Fruit fly (Drosophila melanogaster) whole organism, embryonic: ENCODE measurements around the gene Gr93d.
A peak's percentile ranks its signal among the peaks of the same experiment; 100 is the strongest.

Experiments used
- ATbp ChIP-seq: fragments of 200-800 bp; sonication (Bioruptor generic); optimal IDR thresholded peaks from 2 replicates; lab custom pipeline; 2017; ENCODE audit warnings: missing biosample characterization, mild to moderate bottlenecking, missing genetic modification characterization, missing genetic modification reagents
- CG10543 ChIP-seq: fragments of 200-800 bp; sonication (Bioruptor generic); optimal IDR thresholded peaks from 3 replicates; lab custom pipeline; 2017; ENCODE audit warnings: missing biosample characterization, mild to moderate bottlenecking, missing genetic modification characterization, moderate library complexity
- CG11398 ChIP-seq: fragments of 200-800 bp; sonication (Bioruptor generic); optimal IDR thresholded peaks from 2 replicates; lab custom pipeline; 2016; ENCODE audit warnings: missing biosample characterization, missing genetic modification characterization
- CG11504 ChIP-seq: fragments of 200-800 bp; sonication (Bioruptor generic); optimal IDR thresholded peaks from 3 replicates; lab custom pipeline; 2019; ENCODE audit warnings: missing biosample characterization, mild to moderate bottlenecking, missing genetic modification characterization, moderate library complexity
- CG11695 ChIP-seq: fragments of 200-800 bp; sonication (Bioruptor generic); IDR thresholded peaks from 3 replicates; pipeline ENCODE4 v1.3.6; 2022; ENCODE audit warnings: missing biosample characterization, missing genetic modification characterization
- CG12769 ChIP-seq: fragments of 200-800 bp; sonication (Bioruptor generic); optimal IDR thresholded peaks from 2 replicates; lab custom pipeline; 2019; ENCODE audit warnings: missing biosample characterization, mild to moderate bottlenecking, missing genetic modification characterization, moderate library complexity
- CG12942 ChIP-seq: fragments of 200-800 bp; sonication (Bioruptor generic); optimal IDR thresholded peaks from 3 replicates; lab custom pipeline; 2016; ENCODE audit warnings: missing biosample characterization, missing genetic modification characterization
- CG13296 ChIP-seq: fragments of 200-800 bp; sonication (Bioruptor generic); optimal IDR thresholded peaks from 3 replicates; lab custom pipeline; 2018; ENCODE audit warnings: missing biosample characterization, mild to moderate bottlenecking, missing genetic modification characterization
- CG15011 ChIP-seq: fragments of 200-800 bp; sonication (Bioruptor generic); optimal IDR thresholded peaks from 3 replicates; lab custom pipeline; 2018; ENCODE audit warnings: missing biosample characterization, mild to moderate bottlenecking, missing genetic modification characterization
- CG15073 ChIP-seq: fragments of 200-800 bp; sonication (Bioruptor generic); optimal IDR thresholded peaks from 2 replicates; lab custom pipeline; 2016; ENCODE audit warnings: missing biosample characterization, missing genetic modification characterization
- CG16863 ChIP-seq: fragments of 200-800 bp; sonication (Bioruptor generic); optimal IDR thresholded peaks from 3 replicates; lab custom pipeline; 2016; ENCODE audit warnings: missing biosample characterization, missing genetic modification characterization
- CG18619 ChIP-seq: fragments of 200-800 bp; sonication (Bioruptor generic); optimal IDR thresholded peaks from 3 replicates; lab custom pipeline; 2017; ENCODE audit warnings: missing biosample characterization, mild to moderate bottlenecking, missing genetic modification characterization
- CG2889 ChIP-seq: fragments of 200-800 bp; sonication (Bioruptor generic); IDR thresholded peaks from 3 replicates; pipeline ENCODE4 v1.3.6; 2022; ENCODE audit warnings: missing biosample characterization, missing genetic modification characterization
- CG33557 ChIP-seq: fragments of 200-800 bp; sonication (Bioruptor generic); optimal IDR thresholded peaks from 2 replicates; lab custom pipeline; 2019; ENCODE audit warnings: missing biosample characterization, mild to moderate bottlenecking, missing genetic modification characterization, moderate library complexity
- CG34422 ChIP-seq: fragments of 200-800 bp; sonication (Bioruptor generic); IDR thresholded peaks from 3 replicates; pipeline ENCODE4 v1.3.6; 2022; ENCODE audit warnings: missing biosample characterization, missing genetic modification characterization
- CG6654 ChIP-seq: fragments of 200-800 bp; sonication (Bioruptor generic); optimal IDR thresholded peaks from 2 replicates; lab custom pipeline; 2017; ENCODE audit warnings: missing biosample characterization, mild to moderate bottlenecking, missing genetic modification characterization
- CG6689 ChIP-seq: fragments of 200-800 bp; sonication (Bioruptor generic); IDR thresholded peaks from 2 replicates; pipeline ENCODE4 v1.3.6; 2022; ENCODE audit warnings: missing biosample characterization, missing genetic modification characterization
- CG6791 ChIP-seq: fragments of 200-800 bp; sonication (Bioruptor generic); IDR thresholded peaks from 3 replicates; pipeline ENCODE4 v1.3.6; 2022; ENCODE audit warnings: missing biosample characterization, missing genetic modification characterization; ENCODE audit not compliant: partially characterized antibody
- CoRest ChIP-seq: fragments of 200-800 bp; sonication (Bioruptor generic); optimal IDR thresholded peaks from 3 replicates; lab custom pipeline; 2018; ENCODE audit warnings: missing biosample characterization, mild to moderate bottlenecking, missing genetic modification characterization, moderate library complexity
- ERR ChIP-seq: fragments of 200-800 bp; sonication (Bioruptor generic); optimal IDR thresholded peaks from 2 replicates; lab custom pipeline; 2016; ENCODE audit warnings: missing biosample characterization, missing genetic modification characterization
- HLH3B ChIP-seq: fragments of 200-800 bp; sonication (Bioruptor generic); IDR thresholded peaks from 2 replicates; pipeline ENCODE4 v1.3.6; 2022; ENCODE audit warnings: missing biosample characterization, missing genetic modification characterization
- HmgD ChIP-seq: fragments of 200-800 bp; sonication (Bioruptor generic); optimal IDR thresholded peaks from 3 replicates; lab custom pipeline; 2016; ENCODE audit warnings: missing biosample characterization, missing genetic modification characterization
- Hmx ChIP-seq: fragments of 200-800 bp; sonication (Bioruptor generic); optimal IDR thresholded peaks from 2 replicates; lab custom pipeline; 2016; ENCODE audit warnings: missing biosample characterization, missing genetic modification characterization
- NK7.1 ChIP-seq: fragments of 200-800 bp; sonication (Bioruptor generic); optimal IDR thresholded peaks from 3 replicates; lab custom pipeline; 2016; ENCODE audit warnings: missing biosample characterization, missing genetic modification characterization
- Nf-YB ChIP-seq: fragments of 200-800 bp; sonication (Bioruptor generic); optimal IDR thresholded peaks from 3 replicates; lab custom pipeline; 2019; ENCODE audit warnings: missing biosample characterization, mild to moderate bottlenecking, missing genetic modification characterization, moderate library complexity
- Sry-δ ChIP-seq: fragments of 200-800 bp; sonication (Bioruptor generic); optimal IDR thresholded peaks from 2 replicates; lab custom pipeline; 2016; ENCODE audit warnings: missing biosample characterization, missing genetic modification characterization
- Vsx1 ChIP-seq: fragments of 200-800 bp; sonication (Bioruptor generic); optimal IDR thresholded peaks from 2 replicates; lab custom pipeline; 2017; ENCODE audit warnings: missing biosample characterization, mild to moderate bottlenecking, missing genetic modification characterization, missing genetic modification reagents
- ac ChIP-seq: fragments of 200-800 bp; sonication (Bioruptor generic); optimal IDR thresholded peaks from 3 replicates; lab custom pipeline; 2017; ENCODE audit warnings: missing biosample characterization, mild to moderate bottlenecking, missing genetic modification characterization
- bab2 ChIP-seq: fragments of 200-800 bp; sonication (Bioruptor generic); optimal IDR thresholded peaks from 2 replicates; lab custom pipeline; 2016; ENCODE audit warnings: missing biosample characterization, missing genetic modification characterization
- bsh ChIP-seq, 2 experiments: fragments of 200-800 bp; sonication (Bioruptor generic); optimal IDR thresholded peaks; 2 replicates each; lab custom pipeline; 2017 to 2018; ENCODE audit warnings: mild to moderate bottlenecking in 2 of 2, missing biosample characterization in 2 of 2, missing genetic modification characterization in 2 of 2, moderate library complexity in 1 of 2
- cad ChIP-seq: fragments of >200 bp; optimal IDR thresholded peaks from 2 replicates; lab custom pipeline; 2017; ENCODE audit warnings: missing biosample characterization, missing genetic modification characterization
- caup ChIP-seq: fragments of 200-800 bp; sonication (Bioruptor generic); optimal IDR thresholded peaks from 3 replicates; lab custom pipeline; 2017; ENCODE audit warnings: missing biosample characterization, mild to moderate bottlenecking, missing genetic modification characterization, moderate library complexity; ENCODE audit not compliant: severe bottlenecking
- chinmo ChIP-seq: fragments of 200-800 bp; sonication (Bioruptor generic); IDR thresholded peaks from 4 replicates; pipeline ENCODE4 v1.3.6; 2022; ENCODE audit warnings: missing biosample characterization, missing genetic modification characterization; ENCODE audit not compliant: partially characterized antibody
- dati ChIP-seq: fragments of 200-800 bp; sonication (Bioruptor generic); IDR thresholded peaks from 2 replicates; pipeline ENCODE4 v1.3.6; 2022; ENCODE audit warnings: missing biosample characterization, missing genetic modification characterization
- ewg ChIP-seq: fragments of 200-800 bp; sonication (Bioruptor generic); optimal IDR thresholded peaks from 3 replicates; lab custom pipeline; 2017; ENCODE audit warnings: mild to moderate bottlenecking, missing biosample characterization, missing genetic modification reagents, missing genetic modification characterization
- fd64A ChIP-seq: fragments of 200-800 bp; sonication (Bioruptor generic); optimal IDR thresholded peaks from 3 replicates; lab custom pipeline; 2018; ENCODE audit warnings: missing biosample characterization, mild to moderate bottlenecking, missing genetic modification characterization
- grn ChIP-seq: fragments of 200-800 bp; sonication (Bioruptor generic); optimal IDR thresholded peaks from 3 replicates; lab custom pipeline; 2017; ENCODE audit warnings: missing biosample characterization, missing genetic modification characterization
- kay ChIP-seq: fragments of 200-800 bp; sonication (Bioruptor generic); optimal IDR thresholded peaks from 2 replicates; lab custom pipeline; 2016; ENCODE audit warnings: missing biosample characterization, missing genetic modification characterization
- lola ChIP-seq, 3 experiments: fragments of >200 bp in 2 of 3; fragments of 200-800 bp in 1 of 3; sonication (Bioruptor generic) in 1 of 3; optimal IDR thresholded peaks; 2 replicates each; lab custom pipeline; 2017 to 2019; ENCODE audit warnings: missing biosample characterization in 3 of 3, missing genetic modification characterization in 3 of 3, mild to moderate bottlenecking in 1 of 3, moderate library complexity in 1 of 3
- lov ChIP-seq, 2 experiments: fragments of 200-800 bp in 1 of 2; fragments of >200 bp in 1 of 2; sonication (Bioruptor generic) in 1 of 2; IDR thresholded peaks in 1 of 2; optimal IDR thresholded peaks in 1 of 2; 2 replicates in 1 of 2; 3 replicates in 1 of 2; pipeline versions ENCODE4 v1.3.6 to Lab custom; 2017 to 2022; ENCODE audit warnings: missing biosample characterization in 1 of 2, missing genetic modification characterization in 1 of 2
- mirr ChIP-seq: fragments of 200-800 bp; sonication (Bioruptor generic); optimal IDR thresholded peaks from 3 replicates; lab custom pipeline; 2018; ENCODE audit warnings: missing biosample characterization, mild to moderate bottlenecking, missing genetic modification characterization
- nom ChIP-seq: fragments of 200-800 bp; sonication (Bioruptor generic); optimal IDR thresholded peaks from 2 replicates; lab custom pipeline; 2017; ENCODE audit warnings: missing biosample characterization, missing genetic modification characterization, mild to moderate bottlenecking, moderate library complexity, missing genetic modification reagents
- prd ChIP-seq, 3 experiments: fragments of >200 bp in 2 of 3; fragments of 200-800 bp in 1 of 3; sonication (Bioruptor generic) in 1 of 3; optimal IDR thresholded peaks in 2 of 3; IDR thresholded peaks in 1 of 3; 2 replicates in 2 of 3; 3 replicates in 1 of 3; pipeline versions ENCODE4 v1.3.6 to Lab custom; 2017 to 2022; ENCODE audit warnings: missing biosample characterization in 1 of 3, missing genetic modification characterization in 1 of 3
- rib ChIP-seq: fragments of 200-800 bp; sonication (Bioruptor generic); IDR thresholded peaks from 2 replicates; pipeline ENCODE4 v1.3.6; 2022; ENCODE audit warnings: missing biosample characterization, missing genetic modification characterization
- sr ChIP-seq: fragments of 200-800 bp; sonication (Bioruptor generic); IDR thresholded peaks from 3 replicates; pipeline ENCODE4 v1.3.6; 2022; ENCODE audit warnings: missing biosample characterization, missing genetic modification characterization
- tna ChIP-seq: fragments of 200-800 bp; sonication (Bioruptor generic); IDR thresholded peaks from 2 replicates; pipeline ENCODE4 v1.3.6; 2022; ENCODE audit warnings: missing biosample characterization, missing genetic modification characterization; ENCODE audit not compliant: partially characterized antibody
- ttk ChIP-seq: fragments of 200-800 bp; sonication (Bioruptor generic); IDR thresholded peaks from 2 replicates; pipeline ENCODE4 v2.1.2; 2022; ENCODE audit warnings: missing biosample characterization, missing genetic modification characterization
- tx ChIP-seq: fragments of 200-800 bp; sonication (Bioruptor generic); optimal IDR thresholded peaks from 2 replicates; lab custom pipeline; 2016; ENCODE audit warnings: missing biosample characterization, missing genetic modification characterization
- yki ChIP-seq: fragments of >200 bp; optimal IDR thresholded peaks from 3 replicates; lab custom pipeline; 2018
- z ChIP-seq: fragments of 200-800 bp; sonication (Bioruptor generic); IDR thresholded peaks from 3 replicates; pipeline ENCODE4 v1.3.6; 2022; ENCODE audit warnings: missing biosample characterization, missing genetic modification characterization

The Gr93d gene

dm6 chr3R:21830303-21830707, 16.2 kb downstream of the Gr93d start (continued):
- no peak for TF ChIP-seq CG12769 (tag; lab: Kevin White, UChicago)
- TF ChIP-seq HmgD (GFP tag; lab: Kevin White, UChicago), result no peak
- TF ChIP-seq dati (GFP tag; lab: Robert Waterston, UW), result no peak
- no peak for TF ChIP-seq CG34422 (GFP tag; lab: Robert Waterston, UW)
- TF ChIP-seq Nf-YB (GFP tag; lab: Kevin White, UChicago), result no peak
- no peak for TF ChIP-seq lov (optimal IDR thresholded peaks at IDR 0.05; lab: Kevin White, UChicago)
- TF ChIP-seq lov (GFP tag; IDR thresholded peaks at IDR 0.05; lab: Robert Waterston, UW), result no peak
- TF ChIP-seq tx (GFP tag; lab: Kevin White, UChicago), result no peak
- no peak for TF ChIP-seq ttk (GFP tag; lab: Robert Waterston, UW)
- no peak for TF ChIP-seq chinmo
- no peak for TF ChIP-seq CG6791
- TF ChIP-seq sr (GFP tag; lab: Robert Waterston, UW), result no peak
- TF ChIP-seq yki (lab: Kevin White, UChicago), result no peak
- no peak for TF ChIP-seq grn (GFP tag; lab: Kevin White, UChicago)
- no peak for TF ChIP-seq prd (optimal IDR thresholded peaks at IDR 0.05; lab: Kevin White, UChicago)
- TF ChIP-seq prd (GFP tag; IDR thresholded peaks at IDR 0.05; lab: Robert Waterston, UW), result no peak
- TF ChIP-seq kay (GFP tag; lab: Kevin White, UChicago), result no peak
- no peak for TF ChIP-seq cad (GFP tag; lab: Kevin White, UChicago)
- TF ChIP-seq CG11695 (GFP tag; lab: Robert Waterston, UW), result no peak
- TF ChIP-seq caup (GFP tag; lab: Kevin White, UChicago), result no peak
- TF ChIP-seq CoRest (tag; lab: Kevin White, UChicago), result peak; percentile 38
- no peak for TF ChIP-seq mirr (GFP tag; lab: Kevin White, UChicago)
- TF ChIP-seq HLH3B (GFP tag; lab: Robert Waterston, UW), result no peak
- TF ChIP-seq CG15011, result no peak
- no peak for TF ChIP-seq z (GFP tag; lab: Robert Waterston, UW)
- TF ChIP-seq tna (GFP tag; lab: Robert Waterston, UW), result no peak
- TF ChIP-seq lola (GFP tag; optimal IDR thresholded peaks at IDR 0.05; lab: Kevin White, UChicago), result peak in 1 of 3 experiments; percentile 76
- no peak for TF ChIP-seq CG12942 (GFP tag; lab: Kevin White, UChicago)
- no peak for TF ChIP-seq CG6689 (GFP tag; lab: Robert Waterston, UW)
- no peak for TF ChIP-seq CG11398 (GFP tag; lab: Kevin White, UChicago)
- TF ChIP-seq CG13296 (GFP tag; lab: Kevin White, UChicago), result no peak
- peak; percentile 52 for TF ChIP-seq CG33557 (GFP tag; lab: Kevin White, UChicago)
- TF ChIP-seq CG11504, result peak; percentile 43
- TF ChIP-seq ac (GFP tag; lab: Kevin White, UChicago), result no peak
- TF ChIP-seq NK7.1 (GFP tag; lab: Kevin White, UChicago), result no peak
- no peak for TF ChIP-seq Hmx (GFP tag; lab: Kevin White, UChicago)
- TF ChIP-seq CG2889 (GFP tag; lab: Robert Waterston, UW), result no peak
- no peak for TF ChIP-seq rib (GFP tag; lab: Robert Waterston, UW)
- TF ChIP-seq Vsx1, result no peak
- no peak for TF ChIP-seq CG6654 (GFP tag; lab: Kevin White, UChicago)
- no peak for TF ChIP-seq CG16863
- no peak for TF ChIP-seq CG18619 (GFP tag; lab: Kevin White, UChicago)
- peak; percentile 56 to 57 for TF ChIP-seq bsh (GFP tag; optimal IDR thresholded peaks at IDR 0.05; lab: Kevin White, UChicago)
- TF ChIP-seq nom (GFP tag; lab: Kevin White, UChicago), result no peak
- no peak for TF ChIP-seq Sry-δ (GFP tag; lab: Kevin White, UChicago)
- no peak for TF ChIP-seq ewg
- TF ChIP-seq bab2, result no peak
- TF ChIP-seq CG10543 (GFP tag; lab: Kevin White, UChicago), result no peak
- no peak for TF ChIP-seq CG15073 (GFP tag; lab: Kevin White, UChicago)
- TF ChIP-seq ERR (GFP tag; lab: Kevin White, UChicago), result no peak
- no peak for TF ChIP-seq fd64A (GFP tag; lab: Kevin White, UChicago)
- no peak for TF ChIP-seq ATbp (GFP tag; lab: Kevin White, UChicago)
